Fruit fly (Drosophila melanogaster): ENCODE results near the gene CG34367.

Gene CG34367

dm6 chr2L:10306518-10307260 lies 47.0 kb downstream of the CG34367 start, which contains the start of the genes CG5390 and CG4968 (continued):
- peak; percentile 82 for TF ChIP-seq CG13424 (tag; optimal IDR thresholded peaks at IDR 0.05)
- TF ChIP-seq CG18011 (GFP tag; optimal IDR thresholded peaks at IDR 0.05): peak; percentile 19
- TF ChIP-seq CG11456 (GFP tag; IDR thresholded peaks at IDR 0.05): peak; percentile 16; the same call in 1 of the 3 replicates
- peak; percentile 63 for TF ChIP-seq Lhr (GFP tag; optimal IDR thresholded peaks at IDR 0.05)
- TF ChIP-seq HHEX (GFP tag; optimal IDR thresholded peaks at IDR 0.05): peak; percentile 65
- peak; percentile 70 for TF ChIP-seq phol (tag; optimal IDR thresholded peaks at IDR 0.05)
- peak in 1 of 2 experiments; percentile 20 for TF ChIP-seq Hr78 (GFP tag; optimal IDR thresholded peaks at IDR 0.05)
- peak; percentile 73; the same call in 1 of the 2 replicates for TF ChIP-seq CG14014 (GFP tag; IDR thresholded peaks at IDR 0.05)
- TF ChIP-seq CG2199 (GFP tag; IDR thresholded peaks at IDR 0.05): no peak
- TF ChIP-seq CG14710 (tag; optimal IDR thresholded peaks at IDR 0.05): peak; percentile 70
- TF ChIP-seq CG17328 (GFP tag; IDR thresholded peaks at IDR 0.05): peak; percentile 69
- peak; percentile 22 for TF ChIP-seq CG33213 (GFP tag; optimal IDR thresholded peaks at IDR 0.05)
- no peak for TF ChIP-seq CHES-1-like (GFP tag; optimal IDR thresholded peaks at IDR 0.05)
- TF ChIP-seq CG17912 (GFP tag; optimal IDR thresholded peaks at IDR 0.05): no peak
- TF ChIP-seq CG12659 (GFP tag; optimal IDR thresholded peaks at IDR 0.05): peak; percentile 86
- no peak for TF ChIP-seq cwo (GFP tag; optimal IDR thresholded peaks at IDR 0.05)
- TF ChIP-seq CG7745 (tag; optimal IDR thresholded peaks at IDR 0.05): no peak
- TF ChIP-seq CG31224 (GFP tag; IDR thresholded peaks at IDR 0.05): peak; percentile 45; the same call in 1 of the 2 replicates
- peak; percentile 65 for TF ChIP-seq sob (GFP tag; IDR thresholded peaks at IDR 0.05)
- peak; percentile 40 for TF ChIP-seq HLHmδ (GFP tag; optimal IDR thresholded peaks at IDR 0.05)
- peak; percentile 55 for TF ChIP-seq al (GFP tag; IDR thresholded peaks at IDR 0.05)
- peak; percentile 67 for TF ChIP-seq CG12155 (GFP tag; optimal IDR thresholded peaks at IDR 0.05)
- no peak for TF ChIP-seq CG12071 (GFP tag; optimal IDR thresholded peaks at IDR 0.05)
- peak; percentile 38 for TF ChIP-seq CG4707 (GFP tag; optimal IDR thresholded peaks at IDR 0.05)
- peak; percentile 88 for TF ChIP-seq lbe (GFP tag; optimal IDR thresholded peaks at IDR 0.05)
- TF ChIP-seq gcm2 (GFP tag; optimal IDR thresholded peaks at IDR 0.05): peak; percentile 20
- peak; percentile 88 for TF ChIP-seq cg (GFP tag; optimal IDR thresholded peaks at IDR 0.05)
- no peak for TF ChIP-seq Gug (GFP tag; IDR thresholded peaks at IDR 0.05)
- TF ChIP-seq CG10366 (GFP tag; IDR thresholded peaks at IDR 0.05): peak; percentile 72
- TF ChIP-seq ems (GFP tag; optimal IDR thresholded peaks at IDR 0.05): peak; percentile 3
- peak; percentile 46 for TF ChIP-seq tin (GFP tag; optimal IDR thresholded peaks at IDR 0.05)
- TF ChIP-seq pzg (GFP tag; optimal IDR thresholded peaks at IDR 0.05): peak; percentile 69
- peak; percentile 17 for TF ChIP-seq CG8281 (tag; optimal IDR thresholded peaks at IDR 0.05)
- peak; percentile 71 for TF ChIP-seq CG7556 (GFP tag; optimal IDR thresholded peaks at IDR 0.05)
- TF ChIP-seq CG31441 (GFP tag; IDR thresholded peaks at IDR 0.05): peak; percentile 80; the same call in 1 of the 2 replicates
- peak; percentile 37 for TF ChIP-seq CG34376 (GFP tag; optimal IDR thresholded peaks at IDR 0.05)
- TF ChIP-seq CG10654 (GFP tag; optimal IDR thresholded peaks at IDR 0.05): peak; percentile 58
- TF ChIP-seq CG9932 (GFP tag; IDR thresholded peaks at IDR 0.05): peak; percentile 79
- TF ChIP-seq Aef1 (GFP tag; IDR thresholded peaks at IDR 0.05): peak; percentile 38; the same call in 1 of the 3 replicates
- peak; percentile 85 for TF ChIP-seq CG12391 (tag; optimal IDR thresholded peaks at IDR 0.05)
- peak; percentile 71 for TF ChIP-seq sd (tag; optimal IDR thresholded peaks at IDR 0.05)
- TF ChIP-seq CG10462 (GFP tag; optimal IDR thresholded peaks at IDR 0.05): no peak
- TF ChIP-seq Xbp1 (GFP tag; optimal IDR thresholded peaks at IDR 0.05): peak; percentile 67
- no peak for TF ChIP-seq toy (GFP tag; IDR thresholded peaks at IDR 0.05)
- no peak for TF ChIP-seq Dip2 (GFP tag; IDR thresholded peaks at IDR 0.05)
- no peak for TF ChIP-seq shn (GFP tag; optimal IDR thresholded peaks at IDR 0.05)
- TF ChIP-seq CG32532 (GFP tag; IDR thresholded peaks at IDR 0.05): peak; percentile 78
- TF ChIP-seq CG9727 (GFP tag; optimal IDR thresholded peaks at IDR 0.05): peak; percentile 52
- TF ChIP-seq CG14860 (GFP tag; IDR thresholded peaks at IDR 0.05; ENCODE audit: partially characterized antibody): no peak

Data from whole organism, embryonic.